Worm (Caenorhabditis elegans) whole organism, young adult: Measurements from ENCODE around the gene M02A10.1.

Experiments
- B0019.2 ChIP-seq: fragments of 200-800 bp; sonication (Bioruptor generic); conservative IDR thresholded peaks from 2 replicates; pipeline ENCODE4 v1.3.6; 2022; ENCODE audit warnings: missing genetic modification reagents, missing genetic modification characterization, missing compliant biosample characterization
- B0336.3 ChIP-seq: fragments of 200-800 bp; sonication (Bioruptor generic); IDR thresholded peaks from 2 replicates; pipeline ENCODE4 v1.3.6; 2022; ENCODE audit warnings: missing genetic modification characterization, missing compliant biosample characterization
- C06A6.2 ChIP-seq: fragments of 200-800 bp; sonication (Bioruptor generic); conservative IDR thresholded peaks from 2 replicates; pipeline ENCODE4 v1.3.6; 2022; ENCODE audit warnings: missing genetic modification characterization, missing compliant biosample characterization
- D2030.7 ChIP-seq: fragments of 200-800 bp; sonication (Bioruptor generic); IDR thresholded peaks from 2 replicates; pipeline ENCODE4 v1.3.6; 2022; ENCODE audit warnings: missing genetic modification reagents, missing genetic modification characterization, missing compliant biosample characterization
- F10E7.11 ChIP-seq: sonication (generic microtip); optimal IDR thresholded peaks from 2 replicates; lab custom pipeline; 2017; ENCODE audit warnings: mild to moderate bottlenecking, missing genetic modification characterization, moderate library complexity, missing compliant biosample characterization
- F22D6.2 ChIP-seq: sonication (generic microtip); optimal IDR thresholded peaks from 2 replicates; lab custom pipeline; 2016; ENCODE audit warnings: mild to moderate bottlenecking, missing genetic modification characterization, missing compliant biosample characterization
- F33H1.4 ChIP-seq: fragments of 200-800 bp; sonication (Bioruptor generic); IDR thresholded peaks from 2 replicates; pipeline ENCODE4 v1.3.6; 2022; ENCODE audit warnings: missing genetic modification reagents, missing genetic modification characterization, missing compliant biosample characterization
- F49E8.2 ChIP-seq: sonication (generic microtip); optimal IDR thresholded peaks from 3 replicates; lab custom pipeline; 2017; ENCODE audit warnings: missing genetic modification characterization, mild to moderate bottlenecking, missing compliant biosample characterization, antibody characterized with exemption, moderate library complexity; ENCODE audit not compliant: insufficient read depth
- F52B5.7 ChIP-seq: sonication (generic microtip); optimal IDR thresholded peaks from 2 replicates; lab custom pipeline; 2016; ENCODE audit warnings: mild to moderate bottlenecking, missing genetic modification characterization, missing compliant biosample characterization
- F55B11.4 ChIP-seq: sonication (generic microtip); optimal IDR thresholded peaks from 2 replicates; lab custom pipeline; 2016; ENCODE audit warnings: missing compliant biosample characterization, missing genetic modification characterization, borderline replicate concordance; ENCODE audit not compliant: insufficient read depth
- K11D2.4 ChIP-seq: fragments of 200-800 bp; sonication (Bioruptor generic); IDR thresholded peaks from 2 replicates; pipeline ENCODE4 v1.3.6; 2022; ENCODE audit warnings: missing genetic modification reagents, missing genetic modification characterization, missing compliant biosample characterization
- K12H6.12 ChIP-seq: fragments of 200-800 bp; sonication (Bioruptor generic); optimal IDR thresholded peaks from 2 replicates; lab custom pipeline; 2018; ENCODE audit warnings: mild to moderate bottlenecking, missing genetic modification characterization, missing compliant biosample characterization
- T26A5.8 ChIP-seq: sonication (generic microtip); optimal IDR thresholded peaks from 2 replicates; lab custom pipeline; 2016; ENCODE audit warnings: missing genetic modification characterization, missing compliant biosample characterization
- Y53F4B.3 ChIP-seq: fragments of 200-800 bp; sonication (Bioruptor generic); IDR thresholded peaks from 2 replicates; pipeline ENCODE4 v1.3.6; 2022; ENCODE audit warnings: missing genetic modification reagents, missing genetic modification characterization, missing compliant biosample characterization
- Y53G8AR.9 ChIP-seq: fragments of 200-800 bp; sonication (Bioruptor generic); conservative IDR thresholded peaks from 2 replicates; pipeline ENCODE4 v1.3.6; 2022; ENCODE audit warnings: missing genetic modification reagents, missing genetic modification characterization, missing compliant biosample characterization
- Y56A3A.18 ChIP-seq: fragments of 200-800 bp; sonication (Bioruptor generic); IDR thresholded peaks from 2 replicates; pipeline ENCODE4 v1.3.6; 2022; ENCODE audit warnings: missing genetic modification reagents, missing genetic modification characterization, missing compliant biosample characterization
- Y67H2A.10 ChIP-seq: fragments of 200-800 bp; sonication (Bioruptor generic); conservative IDR thresholded peaks from 2 replicates; pipeline ENCODE4 v1.3.6; 2022; ENCODE audit warnings: missing genetic modification reagents, missing genetic modification characterization, missing compliant biosample characterization
- akir-1 ChIP-seq: fragments of 200-800 bp; sonication (Bioruptor generic); optimal IDR thresholded peaks from 2 replicates; lab custom pipeline; 2018; ENCODE audit warnings: mild to moderate bottlenecking, missing genetic modification characterization, moderate library complexity, missing compliant biosample characterization
- ama-1 ChIP-seq, 3 experiments: fragments of 150-350 bp in 1 of 3; sonication (generic microtip) in 2 of 3; optimal IDR thresholded peaks; 2 replicates each; lab custom pipeline; 2014 to 2018; ENCODE audit warnings: missing biosample characterization in 2 of 3, missing genetic modification characterization in 2 of 3, missing genetic modification reagents in 2 of 3
- aptf-3 ChIP-seq: fragments of 200-800 bp; sonication (Bioruptor generic); IDR thresholded peaks from 2 replicates; pipeline ENCODE4 v1.3.6; 2022; ENCODE audit warnings: missing genetic modification characterization, missing compliant biosample characterization
- athp-1 ChIP-seq: sonication (generic microtip); optimal IDR thresholded peaks from 2 replicates; lab custom pipeline; 2017; ENCODE audit warnings: mild to moderate bottlenecking, missing genetic modification characterization, missing compliant biosample characterization
- bed-1 ChIP-seq: fragments of 200-800 bp; sonication (Bioruptor generic); IDR thresholded peaks from 2 replicates; pipeline ENCODE4 v1.3.6; 2022; ENCODE audit warnings: missing genetic modification reagents, missing genetic modification characterization, missing compliant biosample characterization
- bed-2 ChIP-seq: fragments of 200-800 bp; sonication (Bioruptor generic); IDR thresholded peaks from 2 replicates; pipeline ENCODE4 v1.3.6; 2022; ENCODE audit warnings: missing genetic modification reagents, missing genetic modification characterization, missing compliant biosample characterization
- ccch-3 ChIP-seq: fragments of 200-800 bp; sonication (Bioruptor generic); optimal IDR thresholded peaks from 2 replicates; lab custom pipeline; 2018; ENCODE audit warnings: mild to moderate bottlenecking, missing genetic modification characterization, missing compliant biosample characterization
- die-1 ChIP-seq: sonication (generic microtip); optimal IDR thresholded peaks from 2 replicates; lab custom pipeline; 2016; ENCODE audit warnings: missing genotype, mild to moderate bottlenecking, missing genetic modification characterization, missing compliant biosample characterization
- dox-1 ChIP-seq: fragments of 200-800 bp; sonication (Bioruptor generic); IDR thresholded peaks from 2 replicates; pipeline ENCODE4 v1.3.6; 2022; ENCODE audit warnings: missing genetic modification reagents, missing genetic modification characterization, missing compliant biosample characterization
- egl-18 ChIP-seq: fragments of 200-800 bp; sonication (Bioruptor generic); IDR thresholded peaks from 2 replicates; pipeline ENCODE4 v1.3.6; 2022; ENCODE audit warnings: missing genetic modification reagents, missing genetic modification characterization, missing compliant biosample characterization
- egl-44 ChIP-seq: fragments of 200-800 bp; sonication (Bioruptor generic); IDR thresholded peaks from 2 replicates; pipeline ENCODE4 v1.3.6; 2022; ENCODE audit warnings: missing genetic modification reagents, missing genetic modification characterization, missing compliant biosample characterization
- gei-17 ChIP-seq: fragments of 200-800 bp; sonication (Bioruptor generic); optimal IDR thresholded peaks from 2 replicates; lab custom pipeline; 2018; ENCODE audit warnings: mild to moderate bottlenecking, missing genetic modification characterization, missing compliant biosample characterization
- let-607 ChIP-seq, 2 experiments: fragments of 200-800 bp in 1 of 2; sonication (Bioruptor generic) in 1 of 2; sonication (generic microtip) in 1 of 2; optimal IDR thresholded peaks; 2 replicates each; lab custom pipeline; 2016 to 2018; ENCODE audit warnings: mild to moderate bottlenecking in 2 of 2, missing compliant biosample characterization in 2 of 2, missing genetic modification characterization in 2 of 2, moderate library complexity in 2 of 2, missing genotype in 1 of 2
- lin-26 ChIP-seq: fragments of 200-800 bp; sonication (Bioruptor generic); IDR thresholded peaks from 2 replicates; pipeline ENCODE4 v1.3.6; 2022; ENCODE audit warnings: missing genetic modification reagents, missing genetic modification characterization, missing compliant biosample characterization
- lin-35 ChIP-seq, 3 experiments: fragments of 150-350 bp in 2 of 3; sonication (generic microtip) in 1 of 3; optimal IDR thresholded peaks; 2 replicates each; lab custom pipeline; 2014 to 2018; ENCODE audit warnings: missing biosample characterization in 3 of 3, missing genetic modification characterization in 3 of 3, missing genetic modification reagents in 3 of 3
- lir-1 ChIP-seq: fragments of 200-800 bp; sonication (Bioruptor generic); conservative IDR thresholded peaks from 2 replicates; pipeline ENCODE4 v1.3.6; 2022; ENCODE audit warnings: missing genetic modification reagents, missing genetic modification characterization, missing compliant biosample characterization
- nfya-1 ChIP-seq: sonication (generic microtip); optimal IDR thresholded peaks from 2 replicates; lab custom pipeline; 2017; ENCODE audit warnings: antibody characterized with exemption, missing compliant biosample characterization, missing genetic modification characterization, borderline replicate concordance; ENCODE audit not compliant: insufficient read depth
- nhr-80 ChIP-seq: sonication (generic microtip); optimal IDR thresholded peaks from 2 replicates; lab custom pipeline; 2016; ENCODE audit warnings: missing genetic modification characterization, missing compliant biosample characterization
- pbrm-1 ChIP-seq: fragments of 200-800 bp; sonication (Bioruptor generic); IDR thresholded peaks from 2 replicates; pipeline ENCODE4 v1.3.6; 2022; ENCODE audit warnings: missing genetic modification reagents, missing genetic modification characterization, missing compliant biosample characterization
- rcor-1 ChIP-seq: fragments of 200-800 bp; sonication (Bioruptor generic); IDR thresholded peaks from 2 replicates; pipeline ENCODE4 v1.3.6; 2022; ENCODE audit warnings: missing genetic modification reagents, missing genetic modification characterization, missing compliant biosample characterization
- repo-1 ChIP-seq: sonication (generic microtip); optimal IDR thresholded peaks from 2 replicates; lab custom pipeline; 2017; ENCODE audit warnings: mild to moderate bottlenecking, missing genetic modification characterization, missing compliant biosample characterization
- snpc-1.3 ChIP-seq: sonication (generic microtip); optimal IDR thresholded peaks from 2 replicates; lab custom pipeline; 2017; ENCODE audit warnings: missing genetic modification characterization, mild to moderate bottlenecking, missing compliant biosample characterization, antibody characterized with exemption, moderate library complexity, missing genotype, missing genetic modification reagents; ENCODE audit not compliant: insufficient read depth
- snpc-3.4 ChIP-seq: sonication (generic microtip); optimal IDR thresholded peaks from 2 replicates; lab custom pipeline; 2017; ENCODE audit warnings: missing genetic modification characterization, mild to moderate bottlenecking, missing compliant biosample characterization, antibody characterized with exemption, moderate library complexity, missing genotype, missing genetic modification reagents
- somi-1 ChIP-seq: fragments of 200-800 bp; sonication (Bioruptor generic); optimal IDR thresholded peaks from 2 replicates; lab custom pipeline; 2018; ENCODE audit warnings: mild to moderate bottlenecking, missing genetic modification characterization, missing compliant biosample characterization
- sptf-2 ChIP-seq: fragments of 200-800 bp; sonication (Bioruptor generic); optimal IDR thresholded peaks from 2 replicates; lab custom pipeline; 2018; ENCODE audit warnings: mild to moderate bottlenecking, missing genetic modification characterization, missing compliant biosample characterization
- unc-130 ChIP-seq: sonication (generic microtip); optimal IDR thresholded peaks from 2 replicates; lab custom pipeline; 2016; ENCODE audit warnings: missing genetic modification reagents, missing genetic modification characterization, missing compliant biosample characterization
- unc-62 ChIP-seq: fragments of 150-350 bp; optimal IDR thresholded peaks from 2 replicates; lab custom pipeline; 2014; ENCODE audit warnings: missing biosample characterization, missing genetic modification reagents, missing genetic modification characterization
- xnd-1 ChIP-seq: sonication (generic microtip); optimal IDR thresholded peaks from 2 replicates; lab custom pipeline; 2016; ENCODE audit warnings: missing genotype, missing genetic modification reagents, missing genetic modification characterization, missing compliant biosample characterization
- ztf-22 ChIP-seq: fragments of 200-800 bp; sonication (Bioruptor generic); optimal IDR thresholded peaks from 2 replicates; lab custom pipeline; 2018; ENCODE audit warnings: mild to moderate bottlenecking, missing genetic modification characterization, moderate library complexity, missing compliant biosample characterization
- ztf-25 ChIP-seq: fragments of 200-800 bp; sonication (Bioruptor generic); IDR thresholded peaks from 2 replicates; pipeline ENCODE4 v1.3.6; 2022; ENCODE audit warnings: missing genetic modification reagents, missing genetic modification characterization, missing compliant biosample characterization
- ztf-26 ChIP-seq: sonication (generic microtip); optimal IDR thresholded peaks from 2 replicates; lab custom pipeline; 2017; ENCODE audit warnings: missing genetic modification characterization, missing compliant biosample characterization

The M02A10.1 gene

DNA sequence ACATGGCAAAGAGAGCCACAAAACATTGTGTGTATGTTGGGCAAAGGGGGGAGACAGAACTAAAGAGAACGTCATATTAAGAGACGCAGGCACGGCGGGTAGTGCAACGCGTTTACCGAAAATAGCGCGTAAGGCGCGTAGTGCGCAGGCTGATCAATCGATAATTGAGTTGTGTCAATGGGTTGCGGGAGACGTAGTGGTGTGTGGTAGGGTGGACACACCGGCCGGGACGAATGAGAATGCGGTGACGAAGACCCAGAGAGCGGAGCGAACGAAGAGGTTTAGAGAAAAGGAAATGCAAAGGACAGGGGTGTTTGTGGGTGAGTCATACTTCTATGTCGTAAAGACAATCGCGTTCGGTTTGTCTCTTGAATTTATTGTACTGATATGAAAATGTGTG, 21.1 kb downstream of the M02A10.1 start (continued):
- TF ChIP-seq xnd-1 (tag; lab: Kevin White, UChicago): no peak
- TF ChIP-seq die-1 (tag; lab: Kevin White, UChicago): peak; percentile 25
- TF ChIP-seq K12H6.12 (tag; lab: Kevin White, UChicago): peak; percentile 31
- peak; percentile 67; the same call in 1 of the 2 replicates for TF ChIP-seq pbrm-1 (GFP tag; lab: Robert Waterston, UW)
- TF ChIP-seq B0019.2 (GFP tag; lab: Robert Waterston, UW): no peak
- TF ChIP-seq Y67H2A.10: no peak
- TF ChIP-seq rcor-1: peak; percentile 52; the same call in 1 of the 2 replicates
- peak; percentile 13 for TF ChIP-seq unc-62 (GFP tag; lab: Kevin White, UChicago)
- no peak for TF ChIP-seq ccch-3 (GFP tag; lab: Kevin White, UChicago)
- TF ChIP-seq sptf-2: no peak
- TF ChIP-seq F33H1.4 (GFP tag; lab: Robert Waterston, UW): no peak
- no peak for TF ChIP-seq dox-1 (GFP tag; lab: Robert Waterston, UW)
- no peak for TF ChIP-seq aptf-3
- no peak for TF ChIP-seq ama-1 (optimal IDR thresholded peaks at IDR 0.05; lab: Kevin White, UChicago)
- TF ChIP-seq ama-1 (GFP tag; optimal IDR thresholded peaks at IDR 0.05; lab: Kevin White, UChicago): no peak
- TF ChIP-seq lin-26 (GFP tag; lab: Robert Waterston, UW): no peak
- TF ChIP-seq F10E7.11 (tag; lab: Kevin White, UChicago): no peak
- TF ChIP-seq Y56A3A.18: peak; percentile 61; the same call in 1 of the 2 replicates
- TF ChIP-seq snpc-3.4: no peak
- TF ChIP-seq egl-18 (GFP tag; lab: Robert Waterston, UW): no peak
- TF ChIP-seq F49E8.2 (tag; lab: Kevin White, UChicago): no peak
- 0 out of 2 replicates have a peak, but pooled peaks have one; percentile 30 for TF ChIP-seq egl-44
- peak in 1 of 3 experiments; percentile 24 for TF ChIP-seq lin-35 (GFP tag; optimal IDR thresholded peaks at IDR 0.05; lab: Kevin White, UChicago)
- TF ChIP-seq gei-17 (GFP tag; lab: Kevin White, UChicago): peak; percentile 60
- no peak for TF ChIP-seq C06A6.2 (GFP tag; lab: Robert Waterston, UW)
- TF ChIP-seq F52B5.7 (tag; lab: Kevin White, UChicago): no peak
- no peak for TF ChIP-seq repo-1
- peak; percentile 50 for TF ChIP-seq ztf-26
- no peak for TF ChIP-seq unc-130 (GFP tag; lab: Kevin White, UChicago)
- no peak for TF ChIP-seq B0336.3 (GFP tag; lab: Robert Waterston, UW)
- no peak for TF ChIP-seq somi-1 (GFP tag; lab: Kevin White, UChicago)
- no peak for TF ChIP-seq akir-1 (GFP tag; lab: Kevin White, UChicago)
- no peak for TF ChIP-seq nfya-1 (tag; lab: Kevin White, UChicago)
- no peak for TF ChIP-seq snpc-1.3 (tag; lab: Kevin White, UChicago)
- no peak for TF ChIP-seq Y53F4B.3 (GFP tag; lab: Robert Waterston, UW)
- peak; percentile 71; the same call in 1 of the 2 replicates for TF ChIP-seq K11D2.4 (GFP tag; lab: Robert Waterston, UW)
- TF ChIP-seq D2030.7 (GFP tag; lab: Robert Waterston, UW): no peak
- TF ChIP-seq Y53G8AR.9 (GFP tag; lab: Robert Waterston, UW): no peak
- peak; percentile 70 for TF ChIP-seq nhr-80 (tag; lab: Kevin White, UChicago)
- TF ChIP-seq athp-1 (tag; lab: Kevin White, UChicago): no peak
- TF ChIP-seq bed-1 (GFP tag; lab: Robert Waterston, UW): no peak
- TF ChIP-seq bed-2: peak; percentile 72
- TF ChIP-seq F22D6.2 (tag; lab: Kevin White, UChicago): no peak
- TF ChIP-seq lir-1 (GFP tag; lab: Robert Waterston, UW): no peak
- no peak for TF ChIP-seq T26A5.8
- no peak for TF ChIP-seq ztf-25 (GFP tag; lab: Robert Waterston, UW)
- peak in 1 of 2 experiments; percentile 43 for TF ChIP-seq let-607 (tag; optimal IDR thresholded peaks at IDR 0.05; lab: Kevin White, UChicago)
- no peak for TF ChIP-seq ztf-22 (GFP tag; lab: Kevin White, UChicago)
- TF ChIP-seq F55B11.4: no peak
